Fruit fly (Drosophila melanogaster) S2 (cell line): ENCODE data around the gene Osbp.

Experiments used
- CG8478 ChIP-seq: fragments of >200 bp; optimal IDR thresholded peaks from 2 replicates; lab custom pipeline; 2018
- CTCF ChIP-seq, 2 experiments: fragments of >200 bp; optimal IDR thresholded peaks; 2 replicates each; lab custom pipeline; 2018

DNA sequence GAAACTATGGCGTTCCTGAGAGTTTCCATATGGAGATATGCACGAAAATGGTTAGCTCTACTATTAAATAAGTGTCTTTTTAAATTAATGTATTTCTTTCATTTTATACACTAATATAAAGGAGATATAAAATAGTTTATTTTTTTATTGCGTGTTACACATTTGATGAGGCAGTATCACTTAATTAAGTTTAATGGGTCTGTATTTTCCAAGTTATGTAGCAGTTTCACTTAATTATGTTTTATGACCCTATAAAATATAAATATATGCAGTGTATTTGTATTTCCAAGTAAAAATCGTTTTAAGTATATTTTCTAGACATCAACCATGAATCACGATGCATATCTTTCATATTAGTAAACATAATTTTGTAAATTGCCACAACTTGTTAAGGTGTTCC, 28.6 kb upstream of the Osbp start:
- TF ChIP-seq CTCF (optimal IDR thresholded peaks at IDR 0.05; lab: Kevin White, UChicago) (no peak), CG8478 (no peak)
